Worm (Caenorhabditis elegans): ENCODE measurements around the gene mgl-1.

- TF ChIP-seq ztf-11 (tag; optimal IDR thresholded peaks at IDR 0.05) (no peak), unc-62 (GFP tag; optimal IDR thresholded peaks at IDR 0.05) (no peak), mdl-1 (tag; optimal IDR thresholded peaks at IDR 0.05) (no peak), alr-1 (tag; optimal IDR thresholded peaks at IDR 0.05) (no peak), ZK546.5 (tag; optimal IDR thresholded peaks at IDR 0.05) (no peak), nhr-12 (tag; optimal IDR thresholded peaks at IDR 0.05) (no peak), ceh-82 (tag; optimal IDR thresholded peaks at IDR 0.05) (no peak), R02D3.7 (tag; optimal IDR thresholded peaks at IDR 0.05) (no peak), F13H6.1 (tag; optimal IDR thresholded peaks at IDR 0.05) (no peak)
These were observed 35.6 kb downstream of the mgl-1 start for ce11 chrX:9940524-9940923.
